Worm (Caenorhabditis elegans) whole organism, mixed stage, embryonic: ENCODE measurements around the gene tax-4.

ENCODE experiments used
- blmp-1 ChIP-seq: fragments of 150-350 bp; optimal IDR thresholded peaks from 2 replicates; lab custom pipeline; 2014; ENCODE audit warnings: missing biosample characterization, missing genetic modification characterization
- ceh-43 ChIP-seq: fragments of 200-800 bp; sonication (Bioruptor generic); optimal IDR thresholded peaks from 2 replicates; lab custom pipeline; 2018; ENCODE audit warnings: mild to moderate bottlenecking, missing genetic modification characterization, moderate library complexity, missing compliant biosample characterization
- ceh-83 ChIP-seq: fragments of 200-800 bp; sonication (Bioruptor generic); optimal IDR thresholded peaks from 2 replicates; lab custom pipeline; 2018; ENCODE audit warnings: mild to moderate bottlenecking, missing genetic modification characterization, missing compliant biosample characterization
- ces-1 ChIP-seq: fragments of 150-350 bp; optimal IDR thresholded peaks from 2 replicates; lab custom pipeline; 2014; ENCODE audit warnings: missing biosample characterization, missing genetic modification reagents, missing genetic modification characterization
- elt-1 ChIP-seq: sonication (generic microtip); optimal IDR thresholded peaks from 2 replicates; lab custom pipeline; 2017; ENCODE audit warnings: missing genetic modification characterization, mild to moderate bottlenecking, missing compliant biosample characterization, antibody characterized with exemption, moderate library complexity, borderline replicate concordance; ENCODE audit not compliant: insufficient read depth
- elt-3 ChIP-seq: fragments of 150-350 bp; optimal IDR thresholded peaks from 2 replicates; lab custom pipeline; 2014; ENCODE audit warnings: missing biosample characterization, missing genetic modification characterization
- flh-1 ChIP-seq: fragments of 200-800 bp; sonication (Bioruptor generic); optimal IDR thresholded peaks from 2 replicates; lab custom pipeline; 2018; ENCODE audit warnings: mild to moderate bottlenecking, missing genetic modification characterization, moderate library complexity, missing compliant biosample characterization
- ham-2 ChIP-seq: fragments of 200-800 bp; sonication (Bioruptor generic); optimal IDR thresholded peaks from 2 replicates; lab custom pipeline; 2018; ENCODE audit warnings: mild to moderate bottlenecking, missing genetic modification characterization, missing compliant biosample characterization
- lin-13 ChIP-seq: fragments of 150-350 bp; optimal IDR thresholded peaks from 2 replicates; lab custom pipeline; 2014; ENCODE audit warnings: missing biosample characterization, missing genetic modification characterization
- mep-1 ChIP-seq: fragments of 150-350 bp; optimal IDR thresholded peaks from 2 replicates; lab custom pipeline; 2017; ENCODE audit warnings: missing biosample characterization, missing genetic modification reagents, missing genetic modification characterization, inconsistent platforms
- mls-2 ChIP-seq: sonication (generic microtip); optimal IDR thresholded peaks from 2 replicates; lab custom pipeline; 2016; ENCODE audit warnings: mild to moderate bottlenecking, missing genetic modification characterization, moderate library complexity, missing compliant biosample characterization
- nhr-12 ChIP-seq: fragments of 150-350 bp; optimal IDR thresholded peaks from 2 replicates; lab custom pipeline; 2014; ENCODE audit warnings: missing biosample characterization, missing genetic modification characterization
- nhr-2 ChIP-seq: fragments of 150-350 bp; optimal IDR thresholded peaks from 2 replicates; lab custom pipeline; 2014; ENCODE audit warnings: missing biosample characterization, missing genetic modification characterization
- nhr-237 ChIP-seq: fragments of 150-350 bp; optimal IDR thresholded peaks from 2 replicates; lab custom pipeline; 2014; ENCODE audit warnings: missing biosample characterization, missing genetic modification characterization
- pha-4 ChIP-seq: fragments of 150-350 bp; optimal IDR thresholded peaks from 2 replicates; lab custom pipeline; 2018; ENCODE audit warnings: missing biosample characterization, missing genetic modification reagents, missing genetic modification characterization
- snpc-4 ChIP-seq: fragments of 150-350 bp; optimal IDR thresholded peaks from 2 replicates; lab custom pipeline; 2014; ENCODE audit warnings: missing biosample characterization, missing genetic modification characterization
- sptf-1 ChIP-seq: sonication (generic microtip); optimal IDR thresholded peaks from 2 replicates; lab custom pipeline; 2017; ENCODE audit warnings: mild to moderate bottlenecking, missing genetic modification characterization, moderate library complexity, missing compliant biosample characterization
- unc-120 ChIP-seq: sonication (generic microtip); optimal IDR thresholded peaks from 2 replicates; lab custom pipeline; 2017; ENCODE audit warnings: missing genetic modification characterization, missing compliant biosample characterization; ENCODE audit not compliant: poor library complexity, severe bottlenecking
- unc-39 ChIP-seq: fragments of 150-350 bp; optimal IDR thresholded peaks from 2 replicates; lab custom pipeline; 2014; ENCODE audit warnings: missing biosample characterization, missing genetic modification characterization
- unc-62 ChIP-seq: fragments of 150-350 bp; optimal IDR thresholded peaks from 2 replicates; lab custom pipeline; 2014; ENCODE audit warnings: missing biosample characterization, missing genetic modification reagents, missing genetic modification characterization

Gene tax-4

ce11 chrIII:9224986-9225385, 43.6 kb downstream of the tax-4 start:
- TF ChIP-seq unc-39, result no peak
- peak; percentile 68 for TF ChIP-seq ceh-83

ce11 chrIII:9228190-9228589, 46.8 kb downstream of the tax-4 start:
- peak; percentile 10 for TF ChIP-seq lin-13 (tag; lab: Kevin White, UChicago)
- TF ChIP-seq nhr-12, result no peak
- TF ChIP-seq mep-1, result peak; percentile 24
- TF ChIP-seq elt-3 (tag; lab: Kevin White, UChicago), result no peak

DNA sequence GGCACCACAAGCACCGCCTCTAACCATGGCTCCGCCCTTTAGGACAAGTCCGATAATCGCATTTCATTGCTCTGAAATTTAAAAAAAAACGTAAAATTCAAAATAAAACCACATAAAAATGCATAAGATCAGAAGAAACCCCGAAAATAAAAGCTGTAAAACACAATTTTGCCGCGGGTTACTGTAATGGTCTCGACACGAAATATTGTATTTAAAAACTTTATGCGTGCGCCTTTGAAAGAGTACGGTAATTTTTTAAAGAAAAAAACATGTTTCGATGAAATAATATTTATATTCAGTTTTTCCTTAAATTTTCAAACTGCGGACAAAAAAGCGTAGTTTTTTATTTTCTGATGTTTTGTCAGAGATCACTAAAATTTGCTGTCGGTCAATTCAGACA, 47.4 kb downstream of the tax-4 start, which contains the start of gene rnr-1:
Gene rnr-1, minus strand, starts transcription at position 77 of the 400 bp plus-strand sequence.
- no peak for TF ChIP-seq unc-39
- no peak for TF ChIP-seq flh-1 (GFP tag; lab: Kevin White, UChicago)
- TF ChIP-seq snpc-4 (tag; lab: Kevin White, UChicago), result no peak
- TF ChIP-seq nhr-12, result no peak
- no peak for TF ChIP-seq elt-1
- TF ChIP-seq sptf-1 (tag; lab: Kevin White, UChicago), result no peak
- TF ChIP-seq ceh-43, result no peak
- no peak for TF ChIP-seq mls-2 (tag; lab: Kevin White, UChicago)

DNA sequence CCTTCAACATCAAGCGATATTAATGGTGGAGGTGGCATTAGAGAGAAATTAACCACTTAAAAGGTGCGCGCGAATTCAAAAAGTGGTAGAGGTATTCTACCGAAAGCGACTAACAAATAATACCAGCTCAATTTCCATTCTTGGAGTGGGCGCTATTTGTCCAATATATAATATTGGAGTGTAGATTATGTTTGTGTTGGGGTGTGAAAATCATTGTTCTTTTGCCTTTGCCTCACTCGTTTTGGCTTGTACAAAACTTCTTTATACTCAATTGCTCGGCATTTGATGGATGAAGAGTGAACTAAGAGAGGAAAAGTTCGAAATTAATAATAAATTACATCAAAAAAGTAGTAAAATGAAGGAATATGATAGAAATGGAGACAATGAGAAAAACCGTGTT, 49.8 kb downstream of the tax-4 start, which contains the start of gene T23G5.3:
Gene T23G5.3, minus strand, starts transcription at position 101 of the 400 bp plus-strand sequence.
- no peak for TF ChIP-seq nhr-237 (tag; lab: Kevin White, UChicago)
- TF ChIP-seq unc-120 (tag; lab: Kevin White, UChicago), result no peak
- TF ChIP-seq ceh-43, result no peak
- no peak for TF ChIP-seq unc-39
- TF ChIP-seq blmp-1 (tag; lab: Kevin White, UChicago), result no peak
- TF ChIP-seq nhr-2 (tag; lab: Kevin White, UChicago), result no peak
- no peak for TF ChIP-seq ces-1
- no peak for TF ChIP-seq ham-2
- no peak for TF ChIP-seq pha-4 (tag; lab: Kevin White, UChicago)
- no peak for TF ChIP-seq mls-2 (tag; lab: Kevin White, UChicago)
- TF ChIP-seq snpc-4 (tag; lab: Kevin White, UChicago), result no peak
- TF ChIP-seq flh-1 (GFP tag; lab: Kevin White, UChicago), result no peak
- no peak for TF ChIP-seq ceh-83
- no peak for TF ChIP-seq unc-62 (GFP tag; lab: Kevin White, UChicago)
- TF ChIP-seq elt-1, result no peak
